Worm (Caenorhabditis elegans) whole organism, L1 larva: ENCODE results near the gene txdc-17.
"Not testable (repeated sequence)": the region's sequence is repeated elsewhere in the genome, so short reads cannot be mapped to it uniquely, and the experiment has no call there.

Source experiments
- ceh-90 ChIP-seq: sonication (generic microtip); optimal IDR thresholded peaks from 2 replicates; lab custom pipeline; 2016; ENCODE audit warnings: missing genetic modification characterization, missing compliant biosample characterization
- nhr-71 ChIP-seq: sonication (generic microtip); optimal IDR thresholded peaks from 2 replicates; lab custom pipeline; 2016; ENCODE audit warnings: mild to moderate bottlenecking, missing genetic modification characterization, moderate library complexity, missing compliant biosample characterization
- xbp-1 ChIP-seq: sonication (generic microtip); optimal IDR thresholded peaks from 2 replicates; lab custom pipeline; 2016; ENCODE audit warnings: missing genetic modification characterization, missing compliant biosample characterization

Gene txdc-17

ce11 chrIII:2881989-2882388 is 47.5 kb downstream of the txdc-17 start, which contains the start of gene F56F11.2:
TSS of gene F56F11.2 (plus strand) at chrIII:2882289.
- not testable (repeated sequence) for TF ChIP-seq ceh-90, xbp-1, nhr-71 (tag; lab: Kevin White, UChicago)
